Worm (Caenorhabditis elegans): Measurements from ENCODE around the gene npr-35.

npr-35 gene

ce11 chrIV:7785506-7786065 is 41.9 kb downstream of the npr-35 start, which contains the start of gene tag-322 (continued):
- no peak for TF ChIP-seq ztf-1 (GFP tag; conservative IDR thresholded peaks at IDR 0.05)

- peak; percentile 54 for TF ChIP-seq lin-13 (GFP tag; optimal IDR thresholded peaks at IDR 0.05)
- TF ChIP-seq egl-27 (tag; optimal IDR thresholded peaks at IDR 0.05) = no peak
- peak; percentile 4 for TF ChIP-seq mab-5 (tag; optimal IDR thresholded peaks at IDR 0.05)
- no peak for TF ChIP-seq ztf-4 (tag; optimal IDR thresholded peaks at IDR 0.05)
- TF ChIP-seq aly-2 (tag; optimal IDR thresholded peaks at IDR 0.05) = no peak
- TF ChIP-seq ama-1 (optimal IDR thresholded peaks at IDR 0.05) = peak; percentile 86
- no peak for TF ChIP-seq nhr-23 (tag; optimal IDR thresholded peaks at IDR 0.05)
- TF ChIP-seq nhr-77 (tag; optimal IDR thresholded peaks at IDR 0.05) = no peak
- peak; percentile 61 for TF ChIP-seq gmeb-1 (tag; optimal IDR thresholded peaks at IDR 0.05)
- TF ChIP-seq sma-3 (GFP tag; optimal IDR thresholded peaks at IDR 0.05) = peak; percentile 61
- no peak for TF ChIP-seq nhr-10 (tag; optimal IDR thresholded peaks at IDR 0.05)
- no peak for TF ChIP-seq fos-1 (tag; optimal IDR thresholded peaks at IDR 0.05)
- TF ChIP-seq nhr-129 (tag; optimal IDR thresholded peaks at IDR 0.05) = peak; percentile 71
- peak; percentile 57 for TF ChIP-seq F13H6.1 (tag; optimal IDR thresholded peaks at IDR 0.05)
- TF ChIP-seq dmd-4 (tag; optimal IDR thresholded peaks at IDR 0.05) = no peak
- no peak for TF ChIP-seq R02D3.7 (tag; optimal IDR thresholded peaks at IDR 0.05)
- no peak for TF ChIP-seq ceh-16 (tag; optimal IDR thresholded peaks at IDR 0.05)
- peak; percentile 44 for TF ChIP-seq nhr-21 (tag; optimal IDR thresholded peaks at IDR 0.05)
- TF ChIP-seq unc-62 (GFP tag; optimal IDR thresholded peaks at IDR 0.05) = no peak
- no peak for TF ChIP-seq lin-11 (tag; optimal IDR thresholded peaks at IDR 0.05)
- TF ChIP-seq Y55F3AM.14 (GFP tag; optimal IDR thresholded peaks at IDR 0.05) = peak; percentile 27
- TF ChIP-seq ZK546.5 (tag; optimal IDR thresholded peaks at IDR 0.05) = no peak
- no peak for TF ChIP-seq elt-3 (tag; optimal IDR thresholded peaks at IDR 0.05)
- TF ChIP-seq sma-9 (GFP tag; optimal IDR thresholded peaks at IDR 0.05) = peak; percentile 26
- TF ChIP-seq sma-9 (tag; optimal IDR thresholded peaks at IDR 0.05) = no peak
- peak; percentile 69 for TF ChIP-seq crh-2 (tag; optimal IDR thresholded peaks at IDR 0.05)
- TF ChIP-seq skn-1 (tag; optimal IDR thresholded peaks at IDR 0.05) = no peak
- TF ChIP-seq ztf-11 (tag; optimal IDR thresholded peaks at IDR 0.05) = no peak
- peak in 1 of 2 experiments; percentile 73 for TF ChIP-seq lsy-2 (tag; optimal IDR thresholded peaks at IDR 0.05)
- no peak for TF ChIP-seq blmp-1 (tag; optimal IDR thresholded peaks at IDR 0.05; ENCODE audit: insufficient read depth)
- TF ChIP-seq lin-39 (tag; optimal IDR thresholded peaks at IDR 0.05) = no peak
- no peak for TF ChIP-seq ztf-1 (GFP tag; conservative IDR thresholded peaks at IDR 0.05)
- TF ChIP-seq mdl-1 (tag; optimal IDR thresholded peaks at IDR 0.05) = peak; percentile 44 to 65
- no peak for TF ChIP-seq sem-4 (tag; optimal IDR thresholded peaks at IDR 0.05)
- TF ChIP-seq snpc-4 (tag; optimal IDR thresholded peaks at IDR 0.05) = no peak
- peak; percentile 25 for TF ChIP-seq unc-55 (GFP tag; optimal IDR thresholded peaks at IDR 0.05)
- no peak for TF ChIP-seq ceh-82 (tag; optimal IDR thresholded peaks at IDR 0.05)
- no peak for TF ChIP-seq nhr-12 (tag; optimal IDR thresholded peaks at IDR 0.05)
- no peak for TF ChIP-seq elt-1 (tag; optimal IDR thresholded peaks at IDR 0.05)
- TF ChIP-seq alr-1 (tag; optimal IDR thresholded peaks at IDR 0.05) = no peak
- peak; percentile 65 for TF ChIP-seq nhr-25 (tag; optimal IDR thresholded peaks at IDR 0.05)
- TF ChIP-seq nhr-237 (tag; optimal IDR thresholded peaks at IDR 0.05) = no peak
- no peak for TF ChIP-seq mbf-1 (tag; optimal IDR thresholded peaks at IDR 0.05)
- no peak for TF ChIP-seq nhr-11 (tag; optimal IDR thresholded peaks at IDR 0.05)
- no peak for TF ChIP-seq peb-1 (tag; optimal IDR thresholded peaks at IDR 0.05)
- no peak for TF ChIP-seq unc-39 (tag; optimal IDR thresholded peaks at IDR 0.05)
- peak; percentile 32 for TF ChIP-seq nhr-6 (tag; optimal IDR thresholded peaks at IDR 0.05)
- TF ChIP-seq zag-1 (tag; optimal IDR thresholded peaks at IDR 0.05) = no peak
- TF ChIP-seq C34F6.9 (tag; optimal IDR thresholded peaks at IDR 0.05) = peak; percentile 22
Observed at ce11 chrIV:7789521-7789949, 45.9 kb downstream of the npr-35 start, which contains the start of gene imp-3. imp-3 (minus strand) TSS chrIV:7789613.

Data from whole organism, L2 larva.